Fruit fly (Drosophila melanogaster): ENCODE data around the gene RpS13.
A peak's percentile ranks its signal among the peaks of the same experiment; 100 is the strongest.

Gene RpS13

DNA sequence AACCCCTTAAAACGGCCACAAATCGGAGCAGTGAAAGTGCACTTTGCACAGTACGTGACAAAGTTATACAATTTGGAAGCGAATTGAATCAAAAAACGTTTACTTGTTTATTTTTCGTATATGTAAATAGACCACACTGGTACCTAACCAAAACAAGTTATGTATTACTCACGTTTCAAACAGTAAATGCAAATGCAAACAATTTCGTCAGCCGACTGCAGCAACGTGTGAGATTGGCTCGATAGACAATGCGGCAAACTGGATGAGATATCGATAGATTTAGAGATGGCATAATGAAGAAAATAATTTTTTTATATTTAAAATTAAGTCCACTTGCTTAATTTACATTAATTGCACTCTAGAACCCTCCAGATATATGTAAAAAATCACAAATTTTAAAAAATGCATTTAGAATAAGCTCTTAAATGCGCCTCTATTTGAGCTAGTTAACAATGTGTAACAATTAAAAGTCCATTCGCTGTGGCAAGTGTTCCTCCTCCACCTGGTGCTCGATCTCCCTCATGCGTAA, 17.1 kb upstream of the RpS13 start, which contains the start of gene AlaRS (continued):
- TF ChIP-seq danr (GFP tag; IDR thresholded peaks at IDR 0.05) (no peak), maf-S (GFP tag; optimal IDR thresholded peaks at IDR 0.05) (no peak), kni (GFP tag; optimal IDR thresholded peaks at IDR 0.05) (peak; percentile 58), dati (GFP tag; IDR thresholded peaks at IDR 0.05) (no peak), CG9727 (GFP tag; optimal IDR thresholded peaks at IDR 0.05) (peak; percentile 8), Rx (GFP tag; IDR thresholded peaks at IDR 0.05) (no peak), twi (tag; optimal IDR thresholded peaks at IDR 0.05) (no peak), Neu2 (GFP tag; optimal IDR thresholded peaks at IDR 0.05; ENCODE audit: borderline replicate concordance) (no peak), CG13424 (tag; optimal IDR thresholded peaks at IDR 0.05) (peak; percentile 58), CG6654 (GFP tag; optimal IDR thresholded peaks at IDR 0.05) (no peak), Xbp1 (GFP tag; optimal IDR thresholded peaks at IDR 0.05) (peak; percentile 18), nom (GFP tag; optimal IDR thresholded peaks at IDR 0.05) (peak; percentile 34), odd (GFP tag; optimal IDR thresholded peaks at IDR 0.05) (peak; percentile 27), CrebB (tag; optimal IDR thresholded peaks at IDR 0.05) (no peak), CG2120 (GFP tag; optimal IDR thresholded peaks at IDR 0.05) (peak; percentile 66)

DNA sequence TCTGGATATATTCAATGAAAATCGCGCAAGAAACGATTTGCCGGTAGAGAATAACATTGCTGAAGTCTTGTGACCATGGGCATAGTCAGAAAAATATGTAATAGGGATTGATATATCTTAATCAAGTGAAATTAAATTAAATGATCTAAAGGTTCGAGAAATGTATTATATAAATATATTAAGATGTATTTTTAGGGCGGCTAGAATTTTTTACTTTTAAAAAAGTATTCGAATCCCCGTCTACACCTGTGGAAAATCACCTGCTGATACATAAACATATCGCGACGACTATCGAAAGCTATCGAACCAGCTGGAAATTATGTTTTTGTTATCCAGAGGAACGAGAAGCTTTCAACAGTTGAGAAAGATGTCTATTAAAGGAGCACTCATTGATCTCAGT, 12.3 kb upstream of the RpS13 start, which contains the start of the genes CG13390 and CG17294:
Gene CG13390 (minus strand): TSS at position 81 of the 400 bp plus-strand sequence.
Gene CG17294 (plus strand): TSS at position 319 of the 400 bp plus-strand sequence.
- TF ChIP-seq E2f1 (GFP tag; IDR thresholded peaks at IDR 0.05) = peak; percentile 100
- TF ChIP-seq ham (GFP tag; IDR thresholded peaks at IDR 0.05) = peak; percentile 99
- peak; percentile 99 for TF ChIP-seq CG15601 (tag; optimal IDR thresholded peaks at IDR 0.05)
- peak; percentile 98 for TF ChIP-seq tio (GFP tag; optimal IDR thresholded peaks at IDR 0.05)
- TF ChIP-seq en (GFP tag; optimal IDR thresholded peaks at IDR 0.05) = peak; percentile 79
- TF ChIP-seq dmrt99B (tag; optimal IDR thresholded peaks at IDR 0.05) = peak; percentile 100
- TF ChIP-seq wor (GFP tag; IDR thresholded peaks at IDR 0.05) = peak; percentile 99
- TF ChIP-seq gcm2 (GFP tag; optimal IDR thresholded peaks at IDR 0.05) = peak; percentile 92
- TF ChIP-seq CG4282 (GFP tag; optimal IDR thresholded peaks at IDR 0.05) = peak; percentile 81
- peak; percentile 100 for TF ChIP-seq rib (GFP tag; IDR thresholded peaks at IDR 0.05)
- peak; percentile 97 for TF ChIP-seq CG13624 (GFP tag; optimal IDR thresholded peaks at IDR 0.05)
- peak; percentile 99 for TF ChIP-seq danr (GFP tag; IDR thresholded peaks at IDR 0.05)
- TF ChIP-seq lov (optimal IDR thresholded peaks at IDR 0.05) = no peak
- TF ChIP-seq lov (GFP tag; IDR thresholded peaks at IDR 0.05) = peak; percentile 99
- TF ChIP-seq Hr3 (GFP tag; optimal IDR thresholded peaks at IDR 0.05) = peak; percentile 99
- TF ChIP-seq CG4404 (GFP tag; IDR thresholded peaks at IDR 0.05) = peak; percentile 99
- peak; percentile 98 for TF ChIP-seq CG7357 (GFP tag; IDR thresholded peaks at IDR 0.05)
- peak; percentile 98 for TF ChIP-seq org-1 (GFP tag; optimal IDR thresholded peaks at IDR 0.05)
- TF ChIP-seq pita (GFP tag; optimal IDR thresholded peaks at IDR 0.05) = no peak
- TF ChIP-seq fd3F (GFP tag; optimal IDR thresholded peaks at IDR 0.05) = peak; percentile 100
- peak; percentile 99 for TF ChIP-seq CG11723 (GFP tag; optimal IDR thresholded peaks at IDR 0.05)
- peak; percentile 98 for TF ChIP-seq Vsx1 (GFP tag; optimal IDR thresholded peaks at IDR 0.05)
- peak; percentile 100 for TF ChIP-seq CG12299 (tag; optimal IDR thresholded peaks at IDR 0.05)
- peak; percentile 99 for TF ChIP-seq CG1529 (GFP tag; optimal IDR thresholded peaks at IDR 0.05)
- TF ChIP-seq CG8765 (GFP tag; IDR thresholded peaks at IDR 0.05) = peak; percentile 99
- TF ChIP-seq CG1647 (GFP tag; optimal IDR thresholded peaks at IDR 0.05) = peak; percentile 95
- TF ChIP-seq sim (GFP tag; IDR thresholded peaks at IDR 0.05) = peak; percentile 99
- peak; percentile 99 for TF ChIP-seq grau (tag; optimal IDR thresholded peaks at IDR 0.05)
- TF ChIP-seq CG3847 (GFP tag; IDR thresholded peaks at IDR 0.05) = peak; percentile 100
- peak; percentile 100 for TF ChIP-seq CG13894 (tag; optimal IDR thresholded peaks at IDR 0.05)
- peak; percentile 92 for TF ChIP-seq CG2116 (GFP tag; optimal IDR thresholded peaks at IDR 0.05)
- peak; percentile 79 for TF ChIP-seq pfk (GFP tag; optimal IDR thresholded peaks at IDR 0.05)
- TF ChIP-seq ara (GFP tag; IDR thresholded peaks at IDR 0.05) = peak; percentile 99
- TF ChIP-seq tll (GFP tag; optimal IDR thresholded peaks at IDR 0.05) = peak in 1 of 2 experiments; percentile 84
- peak; percentile 94 for TF ChIP-seq CG10274 (GFP tag; optimal IDR thresholded peaks at IDR 0.05)
- TF ChIP-seq Ssrp (tag; optimal IDR thresholded peaks at IDR 0.05) = peak; percentile 100

Data from whole organism, embryonic.